Fruit fly (Drosophila melanogaster): Measurements from ENCODE around the gene inaE.

The inaE gene

dm6 chrX:13817418-13818171 is 34.1 kb downstream of the inaE start (continued):
- no peak for TF ChIP-seq Eip75B (GFP tag; optimal IDR thresholded peaks at IDR 0.05)
- TF ChIP-seq CG10631 (GFP tag; optimal IDR thresholded peaks at IDR 0.05), result no peak
- TF ChIP-seq CG8632 (GFP tag; optimal IDR thresholded peaks at IDR 0.05), result no peak
- no peak for TF ChIP-seq CG7368 (GFP tag; optimal IDR thresholded peaks at IDR 0.05)
- peak; percentile 12 for TF ChIP-seq OdsH (GFP tag; optimal IDR thresholded peaks at IDR 0.05)
- TF ChIP-seq CG11762 (GFP tag; optimal IDR thresholded peaks at IDR 0.05; ENCODE audit: insufficient read depth), result no peak
- no peak for TF ChIP-seq Lpt (GFP tag; optimal IDR thresholded peaks at IDR 0.05)
- TF ChIP-seq CG6792 (GFP tag; optimal IDR thresholded peaks at IDR 0.05), result no peak
- no peak for TF ChIP-seq Smox (GFP tag; optimal IDR thresholded peaks at IDR 0.05)
- no peak for TF ChIP-seq Sox15 (GFP tag; optimal IDR thresholded peaks at IDR 0.05)
- TF ChIP-seq svp (GFP tag), result peak; percentile 82
- no peak for TF ChIP-seq achi (GFP tag; optimal IDR thresholded peaks at IDR 0.05)
- TF ChIP-seq CG1621 (tag; optimal IDR thresholded peaks at IDR 0.05), result no peak
- TF ChIP-seq CG4318 (GFP tag; optimal IDR thresholded peaks at IDR 0.05), result no peak
- no peak for TF ChIP-seq vri (GFP tag; optimal IDR thresholded peaks at IDR 0.05)
- no peak for TF ChIP-seq CG9139 (GFP tag; optimal IDR thresholded peaks at IDR 0.05)
- peak; percentile 35 for TF ChIP-seq CG32006 (GFP tag; optimal IDR thresholded peaks at IDR 0.05)
- no peak for TF ChIP-seq salr (GFP tag; optimal IDR thresholded peaks at IDR 0.05)
- TF ChIP-seq CG34406 (GFP tag; optimal IDR thresholded peaks at IDR 0.05), result no peak
- TF ChIP-seq lz (GFP tag; optimal IDR thresholded peaks at IDR 0.05), result no peak
- TF ChIP-seq CG8319 (GFP tag; optimal IDR thresholded peaks at IDR 0.05), result no peak
- peak; percentile 75 for TF ChIP-seq CG15336 (GFP tag; IDR thresholded peaks at IDR 0.05)
- no peak for TF ChIP-seq fd59A (GFP tag; optimal IDR thresholded peaks at IDR 0.05)
- TF ChIP-seq Sox14 (GFP tag; optimal IDR thresholded peaks at IDR 0.05), result no peak
- no peak for TF ChIP-seq CG11294 (GFP tag; IDR thresholded peaks at IDR 0.05)
- TF ChIP-seq Met (GFP tag; optimal IDR thresholded peaks at IDR 0.05), result peak; percentile 13
- no peak for TF ChIP-seq Gug (GFP tag; IDR thresholded peaks at IDR 0.05)
- TF ChIP-seq pdm3 (GFP tag; optimal IDR thresholded peaks at IDR 0.05), result peak; percentile 28
- no peak for TF ChIP-seq CG3919 (GFP tag; optimal IDR thresholded peaks at IDR 0.05)
- TF ChIP-seq CG10669 (GFP tag; optimal IDR thresholded peaks at IDR 0.05), result no peak
- TF ChIP-seq Blimp-1 (GFP tag; optimal IDR thresholded peaks at IDR 0.05), result no peak
- TF ChIP-seq eg (GFP tag; IDR thresholded peaks at IDR 0.05), result peak; percentile 73
- TF ChIP-seq CG6276 (GFP tag; optimal IDR thresholded peaks at IDR 0.05), result peak; percentile 55
- no peak for TF ChIP-seq spab (GFP tag; optimal IDR thresholded peaks at IDR 0.05)

DNA sequence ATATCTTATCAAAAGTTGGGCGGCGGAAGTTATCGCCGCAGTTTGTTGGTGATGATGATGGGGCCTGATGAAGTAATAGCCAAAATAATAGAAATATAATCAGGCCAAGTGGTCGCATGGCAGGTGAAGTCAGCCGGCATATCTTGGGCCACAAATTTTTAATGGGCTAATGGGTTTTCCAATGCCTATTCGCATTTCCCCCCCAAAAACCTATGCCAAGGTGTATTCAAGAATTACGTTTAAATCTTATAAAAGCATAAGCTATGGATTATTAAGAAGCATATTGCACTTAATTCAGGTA is 34.6 kb downstream of the inaE start:
- peak; percentile 67 for TF ChIP-seq vri (GFP tag; optimal IDR thresholded peaks at IDR 0.05)
- TF ChIP-seq pdm3 (GFP tag; optimal IDR thresholded peaks at IDR 0.05), result no peak
- no peak for TF ChIP-seq ss (GFP tag; optimal IDR thresholded peaks at IDR 0.05)

DNA sequence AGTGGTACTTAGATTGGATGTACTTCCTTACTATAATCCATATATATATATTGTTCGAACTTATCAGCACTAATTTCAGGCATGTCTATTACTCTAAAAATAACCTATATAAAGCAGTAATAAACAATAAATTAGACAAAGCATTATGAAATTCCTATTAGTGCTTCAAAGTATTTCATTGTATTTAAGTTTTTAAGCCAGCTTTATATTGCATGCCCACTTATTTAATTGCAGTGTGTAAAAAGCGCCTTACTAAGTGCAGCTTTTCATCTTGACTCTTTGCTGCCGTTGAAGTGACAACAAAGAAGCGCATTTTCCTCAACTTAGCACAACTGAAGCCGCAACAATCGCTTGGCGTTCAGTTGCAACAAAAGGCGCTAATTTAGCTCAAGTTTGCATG is 35.3 kb downstream of the inaE start:
- peak; percentile 37 for TF ChIP-seq Hr4 (GFP tag; optimal IDR thresholded peaks at IDR 0.05)
- TF ChIP-seq CG1621 (tag; optimal IDR thresholded peaks at IDR 0.05), result no peak
- TF ChIP-seq svp (GFP tag), result no peak
- no peak for TF ChIP-seq CG6854 (GFP tag; optimal IDR thresholded peaks at IDR 0.05)
- TF ChIP-seq OdsH (GFP tag; optimal IDR thresholded peaks at IDR 0.05), result no peak
- no peak for TF ChIP-seq fd59A (GFP tag; optimal IDR thresholded peaks at IDR 0.05)
- no peak for TF ChIP-seq spab (GFP tag; optimal IDR thresholded peaks at IDR 0.05)
- no peak for TF ChIP-seq Sox14 (GFP tag; optimal IDR thresholded peaks at IDR 0.05)
- peak; percentile 11 for TF ChIP-seq CG6276 (GFP tag; optimal IDR thresholded peaks at IDR 0.05)
- no peak for TF ChIP-seq CG9139 (GFP tag; optimal IDR thresholded peaks at IDR 0.05)
- no peak for TF ChIP-seq CG8319 (GFP tag; optimal IDR thresholded peaks at IDR 0.05)
- TF ChIP-seq Blimp-1 (GFP tag; optimal IDR thresholded peaks at IDR 0.05), result no peak
- TF ChIP-seq CG10669 (GFP tag; optimal IDR thresholded peaks at IDR 0.05), result no peak
- TF ChIP-seq Hr38 (GFP tag; optimal IDR thresholded peaks at IDR 0.05), result no peak
- TF ChIP-seq CG34406 (GFP tag; optimal IDR thresholded peaks at IDR 0.05), result no peak
- TF ChIP-seq CG6792 (GFP tag; optimal IDR thresholded peaks at IDR 0.05), result no peak
- TF ChIP-seq CG31627 (GFP tag; optimal IDR thresholded peaks at IDR 0.05), result no peak
- no peak for TF ChIP-seq CG11762 (GFP tag; optimal IDR thresholded peaks at IDR 0.05; ENCODE audit: insufficient read depth)
- TF ChIP-seq Met (GFP tag; optimal IDR thresholded peaks at IDR 0.05), result no peak
- TF ChIP-seq CG11902 (GFP tag; optimal IDR thresholded peaks at IDR 0.05), result no peak
- TF ChIP-seq achi (GFP tag; optimal IDR thresholded peaks at IDR 0.05), result no peak
- no peak for TF ChIP-seq CG7368 (GFP tag; optimal IDR thresholded peaks at IDR 0.05)
- no peak for TF ChIP-seq topi (GFP tag; optimal IDR thresholded peaks at IDR 0.05)
- peak; percentile 40; the same call in 1 of the 3 replicates for TF ChIP-seq CG8119 (GFP tag; IDR thresholded peaks at IDR 0.05)
- TF ChIP-seq Smox (GFP tag; optimal IDR thresholded peaks at IDR 0.05), result no peak
- no peak for TF ChIP-seq cyc (GFP tag; optimal IDR thresholded peaks at IDR 0.05)
- TF ChIP-seq net (GFP tag; optimal IDR thresholded peaks at IDR 0.05), result no peak
- no peak for TF ChIP-seq Hr39 (GFP tag; optimal IDR thresholded peaks at IDR 0.05)
- no peak for TF ChIP-seq CG8632 (GFP tag; optimal IDR thresholded peaks at IDR 0.05)
- TF ChIP-seq CG32006 (GFP tag; optimal IDR thresholded peaks at IDR 0.05), result peak; percentile 68
- TF ChIP-seq Lpt (GFP tag; optimal IDR thresholded peaks at IDR 0.05), result no peak
